Worm (Caenorhabditis elegans) whole organism, L4 larva: ENCODE results near the gene mmcm-1.

Experiments used
- aly-2 ChIP-seq: sonication (generic microtip); optimal IDR thresholded peaks from 2 replicates; lab custom pipeline; 2018; ENCODE audit warnings: missing biosample characterization, missing genetic modification characterization
- daf-12 ChIP-seq: fragments of 150-350 bp; optimal IDR thresholded peaks from 2 replicates; lab custom pipeline; 2014; ENCODE audit warnings: missing biosample characterization, missing genetic modification reagents, missing genetic modification characterization
- egl-43 ChIP-seq: fragments of 200-800 bp; sonication (Bioruptor generic); IDR thresholded peaks from 2 replicates; pipeline ENCODE4 v1.3.6; 2022; ENCODE audit warnings: missing genetic modification reagents, missing genetic modification characterization, missing compliant biosample characterization
- lsy-2 ChIP-seq, 2 experiments: fragments of 150-350 bp in 1 of 2; sonication (generic microtip) in 1 of 2; optimal IDR thresholded peaks; 2 replicates each; lab custom pipeline; 2014 to 2017; ENCODE audit warnings: missing biosample characterization in 2 of 2, missing genetic modification characterization in 2 of 2
- madf-9 ChIP-seq: fragments of 200-800 bp; sonication (Bioruptor generic); conservative IDR thresholded peaks from 2 replicates; pipeline ENCODE4 v1.3.6; 2022; ENCODE audit warnings: missing genetic modification reagents, missing genetic modification characterization, missing compliant biosample characterization
- nhr-25 ChIP-seq: sonication (generic microtip); optimal IDR thresholded peaks from 2 replicates; lab custom pipeline; 2017; ENCODE audit warnings: missing genetic modification characterization, mild to moderate bottlenecking, missing compliant biosample characterization, antibody characterized with exemption, moderate library complexity, borderline replicate concordance; ENCODE audit not compliant: insufficient read depth
- nhr-76 ChIP-seq: fragments of 150-350 bp; optimal IDR thresholded peaks from 2 replicates; lab custom pipeline; 2014; ENCODE audit warnings: missing biosample characterization, missing genetic modification characterization
- pha-4 ChIP-seq, 2 experiments: fragments of 150-350 bp in 1 of 2; fragments of 200-800 bp in 1 of 2; sonication (Bioruptor generic) in 1 of 2; IDR thresholded peaks in 1 of 2; optimal IDR thresholded peaks in 1 of 2; 2 replicates each; pipeline versions ENCODE4 v1.3.6 to Lab custom; 2014 to 2022; ENCODE audit warnings: missing genetic modification characterization in 2 of 2, missing genetic modification reagents in 2 of 2, missing biosample characterization in 1 of 2, missing compliant biosample characterization in 1 of 2
- rbr-2 ChIP-seq: sonication (generic microtip); optimal IDR thresholded peaks from 2 replicates; lab custom pipeline; 2016; ENCODE audit warnings: missing genotype, missing genetic modification characterization, missing compliant biosample characterization
- ztf-11 ChIP-seq: fragments of 150-350 bp; optimal IDR thresholded peaks from 2 replicates; lab custom pipeline; 2014; ENCODE audit warnings: missing biosample characterization, missing genetic modification characterization

ce11 chrIII:3954220-3954619 lies 46.7 kb upstream of the mmcm-1 start:
- TF ChIP-seq nhr-76 (no peak), ztf-11 (tag; lab: Kevin White, UChicago) (no peak), lsy-2 (tag; optimal IDR thresholded peaks at IDR 0.05; lab: Kevin White, UChicago) (peak in 1 of 2 experiments; percentile 69), pha-4 (GFP tag; IDR thresholded peaks at IDR 0.05; lab: Robert Waterston, UW) (no peak), pha-4 (tag; optimal IDR thresholded peaks at IDR 0.05; lab: Kevin White, UChicago) (no peak), nhr-25 (no peak), madf-9 (GFP tag; lab: Robert Waterston, UW) (no peak), rbr-2 (tag; lab: Kevin White, UChicago) (no peak), aly-2 (tag; lab: Kevin White, UChicago) (no peak), egl-43 (no peak), daf-12 (tag; lab: Kevin White, UChicago) (no peak)
